Worm (Caenorhabditis elegans) whole organism, L1 larva: ENCODE data around the gene T24D8.6.

Experiments
- aly-2 ChIP-seq: fragments of 150-350 bp; optimal IDR thresholded peaks from 2 replicates; lab custom pipeline; 2014; ENCODE audit warnings: missing biosample characterization, missing genetic modification characterization
- blmp-1 ChIP-seq: fragments of 150-350 bp; optimal IDR thresholded peaks from 2 replicates; lab custom pipeline; 2014; ENCODE audit warnings: missing biosample characterization, missing genetic modification characterization
- ceh-63 ChIP-seq: fragments of 200-800 bp; sonication (Bioruptor generic); optimal IDR thresholded peaks from 2 replicates; lab custom pipeline; 2018; ENCODE audit warnings: mild to moderate bottlenecking, missing genetic modification characterization, missing compliant biosample characterization
- ceh-8 ChIP-seq: fragments of 200-800 bp; sonication (Bioruptor generic); optimal IDR thresholded peaks from 2 replicates; lab custom pipeline; 2018; ENCODE audit warnings: mild to moderate bottlenecking, missing genetic modification characterization, moderate library complexity, missing compliant biosample characterization
- ceh-82 ChIP-seq, 3 experiments: fragments of 150-350 bp in 1 of 3; sonication (generic microtip) in 2 of 3; optimal IDR thresholded peaks; 2 replicates each; lab custom pipeline; 2014 to 2017; ENCODE audit warnings: missing biosample characterization in 3 of 3, missing genetic modification characterization in 3 of 3
- dsc-1 ChIP-seq: sonication (generic microtip); optimal IDR thresholded peaks from 2 replicates; lab custom pipeline; 2016; ENCODE audit warnings: mild to moderate bottlenecking, missing genetic modification characterization, missing compliant biosample characterization
- efl-1 ChIP-seq, 4 experiments: fragments of 150-350 bp; optimal IDR thresholded peaks in 3 of 4; peaks in 1 of 4; 1 replicate in 1 of 4; 2 replicates in 3 of 4; lab custom pipeline; 2014; ENCODE audit warnings: missing biosample characterization in 2 of 4, missing genetic modification characterization in 2 of 4, missing genetic modification reagents in 2 of 4
- egl-27 ChIP-seq, 2 experiments: fragments of 150-350 bp in 1 of 2; sonication (generic microtip); optimal IDR thresholded peaks; 3 replicates each; lab custom pipeline; 2017 to 2018; ENCODE audit warnings: missing biosample characterization in 2 of 2, missing genetic modification characterization in 2 of 2, missing genetic modification reagents in 2 of 2
- elt-2 ChIP-seq: sonication (generic microtip); optimal IDR thresholded peaks from 2 replicates; lab custom pipeline; 2016; ENCODE audit warnings: missing genetic modification characterization, mild to moderate bottlenecking, inconsistent platforms, missing compliant biosample characterization, missing genetic modification reagents
- elt-3 ChIP-seq, 6 experiments: fragments of 150-350 bp in 1 of 6; sonication (generic microtip); optimal IDR thresholded peaks; 2 replicates each; lab custom pipeline; 2017 to 2018; ENCODE audit warnings: missing biosample characterization in 6 of 6, missing genetic modification characterization in 6 of 6, inconsistent platforms in 1 of 6
- fkh-8 ChIP-seq: sonication (generic microtip); optimal IDR thresholded peaks from 2 replicates; lab custom pipeline; 2016; ENCODE audit warnings: mild to moderate bottlenecking, missing genetic modification characterization, missing compliant biosample characterization
- fos-1 ChIP-seq: fragments of 150-350 bp; optimal IDR thresholded peaks from 2 replicates; lab custom pipeline; 2014; ENCODE audit warnings: missing biosample characterization, missing genetic modification characterization
- grh-1 ChIP-seq: fragments of 200-800 bp; sonication (Bioruptor generic); IDR thresholded peaks from 2 replicates; pipeline ENCODE4 v1.3.6; 2022; ENCODE audit warnings: missing genetic modification reagents, missing genetic modification characterization, missing compliant biosample characterization
- hlh-17 ChIP-seq: fragments of 200-800 bp; sonication (Bioruptor generic); optimal IDR thresholded peaks from 2 replicates; lab custom pipeline; 2018; ENCODE audit warnings: missing genetic modification characterization, mild to moderate bottlenecking, missing compliant biosample characterization, moderate library complexity, borderline replicate concordance
- hlh-4 ChIP-seq: sonication (generic microtip); optimal IDR thresholded peaks from 2 replicates; lab custom pipeline; 2016; ENCODE audit warnings: mild to moderate bottlenecking, missing genetic modification characterization, missing compliant biosample characterization
- irx-1 ChIP-seq: sonication (generic microtip); optimal IDR thresholded peaks from 2 replicates; lab custom pipeline; 2016; ENCODE audit warnings: missing genetic modification characterization, missing compliant biosample characterization
- isw-1 ChIP-seq: fragments of 200-800 bp; sonication (Bioruptor generic); IDR thresholded peaks from 2 replicates; pipeline ENCODE4 v1.3.6; 2022; ENCODE audit warnings: missing genetic modification characterization, missing compliant biosample characterization
- jun-1 ChIP-seq: fragments of 150-350 bp; optimal IDR thresholded peaks from 2 replicates; lab custom pipeline; 2014; ENCODE audit warnings: missing biosample characterization, missing genetic modification reagents, missing genetic modification characterization
- lin-13 ChIP-seq: fragments of 150-350 bp; optimal IDR thresholded peaks from 2 replicates; lab custom pipeline; 2014; ENCODE audit warnings: missing biosample characterization, missing genetic modification reagents, missing genetic modification characterization
- lin-14 ChIP-seq: fragments of 200-800 bp; sonication (Bioruptor generic); optimal IDR thresholded peaks from 2 replicates; lab custom pipeline; 2018; ENCODE audit warnings: mild to moderate bottlenecking, missing genetic modification characterization, moderate library complexity, missing compliant biosample characterization
- lin-35 ChIP-seq, 2 experiments: fragments of 150-350 bp; optimal IDR thresholded peaks; 2 replicates each; lab custom pipeline; 2014; ENCODE audit warnings: missing biosample characterization in 2 of 2, missing genetic modification characterization in 2 of 2, missing genetic modification reagents in 2 of 2
- lin-39 ChIP-seq: fragments of 150-350 bp; optimal IDR thresholded peaks from 2 replicates; lab custom pipeline; 2014; ENCODE audit warnings: missing biosample characterization, missing genetic modification reagents, missing genetic modification characterization
- lsy-2 ChIP-seq, 2 experiments: fragments of 150-350 bp; optimal IDR thresholded peaks; 2 replicates each; lab custom pipeline; 2014; ENCODE audit warnings: missing biosample characterization in 2 of 2, missing genetic modification characterization in 2 of 2
- mdl-1 ChIP-seq, 2 experiments: fragments of 150-350 bp; optimal IDR thresholded peaks; 2 replicates each; lab custom pipeline; 2014 to 2017; ENCODE audit warnings: missing biosample characterization in 2 of 2, missing genetic modification characterization in 2 of 2, inconsistent platforms in 1 of 2
- mef-2 ChIP-seq: fragments of 150-350 bp; optimal IDR thresholded peaks from 2 replicates; lab custom pipeline; 2014; ENCODE audit warnings: missing biosample characterization, missing genetic modification characterization
- mep-1 ChIP-seq: fragments of 150-350 bp; optimal IDR thresholded peaks from 2 replicates; lab custom pipeline; 2014; ENCODE audit warnings: missing biosample characterization, missing genetic modification characterization
- nhr-11 ChIP-seq: fragments of 150-350 bp; optimal IDR thresholded peaks from 2 replicates; lab custom pipeline; 2014; ENCODE audit warnings: missing biosample characterization, missing genetic modification characterization
- nhr-12 ChIP-seq: sonication (generic microtip); optimal IDR thresholded peaks from 2 replicates; lab custom pipeline; 2017; ENCODE audit warnings: missing biosample characterization, missing genetic modification characterization
- nhr-19 ChIP-seq: fragments of 200-800 bp; sonication (Bioruptor generic); conservative IDR thresholded peaks from 2 replicates; pipeline ENCODE4 v1.3.6; 2022; ENCODE audit warnings: missing genetic modification characterization, missing compliant biosample characterization
- nhr-20 ChIP-seq: sonication (generic microtip); optimal IDR thresholded peaks from 2 replicates; lab custom pipeline; 2016; ENCODE audit warnings: mild to moderate bottlenecking, missing genetic modification characterization, missing compliant biosample characterization
- nhr-28 ChIP-seq: fragments of 150-350 bp; optimal IDR thresholded peaks from 2 replicates; lab custom pipeline; 2014; ENCODE audit warnings: missing biosample characterization, missing genetic modification characterization
- nhr-47 ChIP-seq: sonication (generic microtip); optimal IDR thresholded peaks from 2 replicates; lab custom pipeline; 2016; ENCODE audit warnings: mild to moderate bottlenecking, missing genetic modification characterization, moderate library complexity, missing compliant biosample characterization
- nhr-71 ChIP-seq: sonication (generic microtip); optimal IDR thresholded peaks from 2 replicates; lab custom pipeline; 2016; ENCODE audit warnings: mild to moderate bottlenecking, missing genetic modification characterization, moderate library complexity, missing compliant biosample characterization
- nhr-76 ChIP-seq: sonication (generic microtip); optimal IDR thresholded peaks from 2 replicates; lab custom pipeline; 2017; ENCODE audit warnings: missing biosample characterization, missing genetic modification characterization
- nhr-85 ChIP-seq: sonication (generic microtip); peaks from one replicate; lab custom pipeline; 2016; ENCODE audit warnings: missing genetic modification characterization, inconsistent platforms, missing compliant biosample characterization
- nhr-90 ChIP-seq: sonication (generic microtip); optimal IDR thresholded peaks from 2 replicates; lab custom pipeline; 2016; ENCODE audit warnings: mild to moderate bottlenecking, missing genetic modification characterization, missing compliant biosample characterization; ENCODE audit not compliant: poor library complexity
- rnt-1 ChIP-seq: sonication (generic microtip); optimal IDR thresholded peaks from 2 replicates; lab custom pipeline; 2016; ENCODE audit warnings: mild to moderate bottlenecking, missing genetic modification characterization, moderate library complexity, missing compliant biosample characterization
- skn-1 ChIP-seq: fragments of 150-350 bp; optimal IDR thresholded peaks from 2 replicates; lab custom pipeline; 2014; ENCODE audit warnings: missing biosample characterization, missing genetic modification characterization
- snpc-4 ChIP-seq: fragments of 150-350 bp; optimal IDR thresholded peaks from 2 replicates; lab custom pipeline; 2014; ENCODE audit warnings: missing biosample characterization, missing genetic modification characterization
- snu-23 ChIP-seq: sonication (generic microtip); optimal IDR thresholded peaks from 2 replicates; lab custom pipeline; 2016; ENCODE audit warnings: missing genetic modification characterization, missing compliant biosample characterization
- sptf-1 ChIP-seq: fragments of 150-350 bp; optimal IDR thresholded peaks from 2 replicates; lab custom pipeline; 2014; ENCODE audit warnings: missing biosample characterization, missing genetic modification characterization
- sup-37 ChIP-seq: fragments of 200-800 bp; sonication (Bioruptor generic); optimal IDR thresholded peaks from 2 replicates; lab custom pipeline; 2018; ENCODE audit warnings: mild to moderate bottlenecking, missing genetic modification characterization, missing compliant biosample characterization
- swsn-7 ChIP-seq: sonication (generic microtip); optimal IDR thresholded peaks from 2 replicates; lab custom pipeline; 2016; ENCODE audit warnings: missing genetic modification characterization, missing compliant biosample characterization
- tbx-2 ChIP-seq: sonication (generic microtip); optimal IDR thresholded peaks from 2 replicates; lab custom pipeline; 2016; ENCODE audit warnings: missing genetic modification characterization, missing compliant biosample characterization
- unc-30 ChIP-seq: sonication (generic microtip); optimal IDR thresholded peaks from 2 replicates; lab custom pipeline; 2017; ENCODE audit warnings: missing biosample characterization, missing genetic modification characterization
- unc-62 ChIP-seq: fragments of 150-350 bp; optimal IDR thresholded peaks from 2 replicates; lab custom pipeline; 2014; ENCODE audit warnings: missing biosample characterization, missing genetic modification reagents, missing genetic modification characterization
- unc-86 ChIP-seq: sonication (generic microtip); optimal IDR thresholded peaks from 2 replicates; lab custom pipeline; 2016; ENCODE audit warnings: missing genetic modification characterization, missing compliant biosample characterization
- vab-15 ChIP-seq: sonication (generic microtip); optimal IDR thresholded peaks from 2 replicates; lab custom pipeline; 2017; ENCODE audit warnings: missing genotype, mild to moderate bottlenecking, missing genetic modification characterization, missing compliant biosample characterization
- xbp-1 ChIP-seq: sonication (generic microtip); optimal IDR thresholded peaks from 2 replicates; lab custom pipeline; 2016; ENCODE audit warnings: missing genetic modification characterization, missing compliant biosample characterization
- ztf-11 ChIP-seq, 2 experiments: sonication (generic microtip); optimal IDR thresholded peaks; 2 replicates each; lab custom pipeline; 2016 to 2017; ENCODE audit warnings: missing genetic modification characterization in 2 of 2, missing biosample characterization in 1 of 2, missing compliant biosample characterization in 1 of 2

Gene T24D8.6

ce11 chrX:2401883-2402282, 36.1 kb upstream of the T24D8.6 start, which contains the start of gene dhhc-9:
TSS of gene dhhc-9 (minus strand) at chrX:2402036.
- TF ChIP-seq lin-35 (GFP tag; optimal IDR thresholded peaks at IDR 0.05; lab: Kevin White, UChicago) = peak; percentile 39 to 50
- TF ChIP-seq sptf-1 (tag; lab: Kevin White, UChicago) = no peak
- TF ChIP-seq nhr-11 (tag; lab: Kevin White, UChicago) = no peak
- peak; percentile 74 for TF ChIP-seq nhr-20
- peak; percentile 44 for TF ChIP-seq xbp-1 (tag; lab: Kevin White, UChicago)
- peak; percentile 45 for TF ChIP-seq ceh-8
- peak; percentile 83 for TF ChIP-seq nhr-85 (tag; lab: Kevin White, UChicago)
- peak; percentile 89 for TF ChIP-seq skn-1
- peak; percentile 24 for TF ChIP-seq fos-1 (tag; lab: Kevin White, UChicago)
- TF ChIP-seq mep-1 (tag; lab: Kevin White, UChicago) = peak; percentile 68
- peak; percentile 30; the same call in 1 of the 2 replicates for TF ChIP-seq nhr-19
- peak; percentile 0 to 48 (median 13) for TF ChIP-seq ceh-82 (tag; optimal IDR thresholded peaks at IDR 0.05; lab: Kevin White, UChicago)
- peak; percentile 67 for TF ChIP-seq rnt-1 (tag; lab: Kevin White, UChicago)
- TF ChIP-seq fkh-8 (tag; lab: Kevin White, UChicago) = peak; percentile 18
- TF ChIP-seq nhr-90 = peak; percentile 23
- TF ChIP-seq elt-2 = peak; percentile 13
- peak; percentile 43 for TF ChIP-seq snpc-4 (tag; lab: Kevin White, UChicago)
- TF ChIP-seq lsy-2 (tag; optimal IDR thresholded peaks at IDR 0.05; lab: Kevin White, UChicago) = peak; percentile 30 to 50
- no peak for TF ChIP-seq aly-2 (tag; lab: Kevin White, UChicago)
- peak; percentile 50 for TF ChIP-seq unc-86 (tag; lab: Kevin White, UChicago)
- TF ChIP-seq dsc-1 = peak; percentile 28
- no peak for TF ChIP-seq unc-62 (GFP tag; lab: Kevin White, UChicago)
- peak; percentile 71 to 95 for TF ChIP-seq efl-1 (optimal IDR thresholded peaks at IDR 0.05; lab: Kevin White, UChicago)
- TF ChIP-seq efl-1 (GFP tag; optimal IDR thresholded peaks at IDR 0.05 in 1 of 2; lab: Kevin White, UChicago) = no peak
- peak; percentile 86 for TF ChIP-seq lin-14
- peak; percentile 63 for TF ChIP-seq jun-1
- peak in 1 of 2 experiments; percentile 62 for TF ChIP-seq mdl-1 (tag; optimal IDR thresholded peaks at IDR 0.05; lab: Kevin White, UChicago)
- TF ChIP-seq irx-1 (tag; lab: Kevin White, UChicago) = peak; percentile 16
- TF ChIP-seq swsn-7 (tag; lab: Kevin White, UChicago) = peak; percentile 69
- TF ChIP-seq ceh-63 (GFP tag; lab: Kevin White, UChicago) = no peak
- TF ChIP-seq lin-39 = no peak
- TF ChIP-seq mef-2 (tag; lab: Kevin White, UChicago) = no peak
- TF ChIP-seq sup-37 (GFP tag; lab: Kevin White, UChicago) = no peak
- peak; percentile 35 for TF ChIP-seq isw-1 (GFP tag; lab: Robert Waterston, UW)
- TF ChIP-seq ztf-11 (tag; optimal IDR thresholded peaks at IDR 0.05; lab: Kevin White, UChicago) = peak in 1 of 2 experiments; percentile 24
- TF ChIP-seq snu-23 (GFP tag; lab: Kevin White, UChicago) = peak; percentile 86
- peak; percentile 73 for TF ChIP-seq nhr-71 (tag; lab: Kevin White, UChicago)
- TF ChIP-seq nhr-47 (tag; lab: Kevin White, UChicago) = peak; percentile 64
- TF ChIP-seq grh-1 = peak; percentile 38; the same call in 1 of the 2 replicates
- TF ChIP-seq blmp-1 (tag; lab: Kevin White, UChicago) = peak; percentile 63
- TF ChIP-seq elt-3 (tag; optimal IDR thresholded peaks at IDR 0.05; lab: Kevin White, UChicago) = peak in 1 of 6 experiments; percentile 7
- TF ChIP-seq hlh-17 (GFP tag; lab: Kevin White, UChicago) = no peak
- peak; percentile 50 for TF ChIP-seq tbx-2 (tag; lab: Kevin White, UChicago)
- TF ChIP-seq, all 84 proteins: peak for 33

ce11 chrX:2394983-2395382, 29.2 kb upstream of the T24D8.6 start, which contains the start of gene C43H6.6:
TSS of gene C43H6.6 (plus strand) at chrX:2395283.
- TF ChIP-seq nhr-28 (tag; lab: Kevin White, UChicago) (no peak), ceh-63 (GFP tag; lab: Kevin White, UChicago) (no peak), egl-27 (tag; optimal IDR thresholded peaks at IDR 0.05; lab: Kevin White, UChicago) (no peak), nhr-71 (tag; lab: Kevin White, UChicago) (no peak), lin-39 (no peak), unc-62 (GFP tag; lab: Kevin White, UChicago) (no peak), unc-30 (tag; lab: Kevin White, UChicago) (no peak), mef-2 (tag; lab: Kevin White, UChicago) (no peak), hlh-4 (tag; lab: Kevin White, UChicago) (no peak), aly-2 (tag; lab: Kevin White, UChicago) (no peak), nhr-12 (tag; lab: Kevin White, UChicago) (no peak), lin-13 (no peak), isw-1 (GFP tag; lab: Robert Waterston, UW) (no peak), vab-15 (tag; lab: Kevin White, UChicago) (no peak), nhr-76 (no peak), nhr-90 (no peak), mep-1 (tag; lab: Kevin White, UChicago) (no peak)
